Fruit fly (Drosophila melanogaster) S2 (cell line): Measurements from ENCODE around the gene Fst.

Experiments
- CG8478 ChIP-seq: fragments of >200 bp; optimal IDR thresholded peaks from 2 replicates; lab custom pipeline; 2018
- CTCF ChIP-seq, 2 experiments: fragments of >200 bp; optimal IDR thresholded peaks; 2 replicates each; lab custom pipeline; 2018

DNA sequence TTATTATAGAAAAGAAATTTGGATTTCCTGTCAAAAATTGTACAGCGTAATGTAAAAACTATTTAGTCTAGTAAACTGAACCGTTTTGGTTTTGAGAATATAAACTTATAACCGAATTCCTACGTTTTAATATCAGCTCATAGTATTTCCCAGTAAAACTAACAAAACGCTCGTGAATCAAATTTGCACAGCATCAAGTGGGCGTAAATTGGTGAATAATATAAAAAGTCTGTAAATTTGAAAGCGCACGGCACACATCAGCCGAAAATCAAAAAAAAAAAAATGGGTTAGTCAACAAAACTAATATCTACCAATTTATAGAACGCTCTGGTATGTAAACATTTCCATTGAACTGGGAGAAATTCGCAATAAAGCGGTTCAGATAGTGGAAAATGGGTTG lies 8.1 kb downstream of the Fst start, which contains the start of gene Dh44:
- TF ChIP-seq CTCF (optimal IDR thresholded peaks at IDR 0.05; lab: Kevin White, UChicago) = no peak
- no peak for TF ChIP-seq CG8478 (lab: Kevin White, UChicago)
